Fruit fly (Drosophila melanogaster): Measurements from ENCODE around the gene CG14454.
"Not testable (repeated sequence)": the region's sequence is repeated elsewhere in the genome, so short reads cannot be mapped to it uniquely, and the experiment has no call there.

Gene CG14454

dm6 chr3L:22696930-22697329, 4.6 kb upstream of the CG14454 start, which contains the start of gene CG32453:
CG32453 (plus strand) TSS chr3L:22697230.
- not testable (repeated sequence) for TF ChIP-seq noc (tag; optimal IDR thresholded peaks at IDR 0.05)

- TF ChIP-seq noc (tag; optimal IDR thresholded peaks at IDR 0.05): no peak
Observed at dm6 chr3L:22695653-22696052, 3.3 kb upstream of the CG14454 start, which contains the start of gene CG14452. CG14452 (plus strand) TSS chr3L:22695953.

dm6 chr3L:22693712-22694111, 1.4 kb upstream of the CG14454 start, which contains the start of the genes CG12546 and CG14453:
CG12546 (minus strand) TSS chr3L:22693812.
CG14453 (plus strand) TSS chr3L:22694083.
- TF ChIP-seq noc (tag; optimal IDR thresholded peaks at IDR 0.05): no peak

- TF ChIP-seq noc (tag; optimal IDR thresholded peaks at IDR 0.05): no peak
Observed at dm6 chr3L:22686987-22687386, 5.3 kb downstream of the CG14454 start, which contains the start of the genes CG14455 and CG14456. CG14455 (minus strand) TSS chr3L:22687087. CG14456 (plus strand) TSS chr3L:22687222.

- no peak for TF ChIP-seq noc (tag; optimal IDR thresholded peaks at IDR 0.05)
Observed at dm6 chr3L:22680932-22681331, 11.4 kb downstream of the CG14454 start.

dm6 chr3L:22671699-22672276, 20.5 kb downstream of the CG14454 start:
- peak; percentile 25 for TF ChIP-seq noc (tag; optimal IDR thresholded peaks at IDR 0.05)

- no peak for TF ChIP-seq noc (tag; optimal IDR thresholded peaks at IDR 0.05)
Observed at dm6 chr3L:22670174-22670573, 22.2 kb downstream of the CG14454 start.

- TF ChIP-seq noc (tag; optimal IDR thresholded peaks at IDR 0.05): peak; percentile 15
Observed at dm6 chr3L:22669275-22670006, 22.9 kb downstream of the CG14454 start, which contains the start of gene Jhbp6. Jhbp6 (plus strand) TSS chr3L:22669956.

- no peak for TF ChIP-seq noc (tag; optimal IDR thresholded peaks at IDR 0.05)
Observed at dm6 chr3L:22665110-22665509, 27.2 kb downstream of the CG14454 start.

dm6 chr3L:22652425-22652824, 39.9 kb downstream of the CG14454 start, which contains the start of gene CG33772:
CG33772 (minus strand) TSS chr3L:22652525.
- no peak for TF ChIP-seq noc (tag; optimal IDR thresholded peaks at IDR 0.05)

dm6 chr3L:22649096-22649495, 43.2 kb downstream of the CG14454 start, which contains the start of gene CG33771:
CG33771 (plus strand) TSS chr3L:22649396.
- TF ChIP-seq noc (tag; optimal IDR thresholded peaks at IDR 0.05): no peak

- TF ChIP-seq noc (tag; optimal IDR thresholded peaks at IDR 0.05): no peak
Observed at dm6 chr3L:22648372-22648771, 44.0 kb downstream of the CG14454 start, which contains the start of gene CG33770. CG33770 (plus strand) TSS chr3L:22648672.

- TF ChIP-seq noc (tag; optimal IDR thresholded peaks at IDR 0.05): no peak
Observed at dm6 chr3L:22647627-22648026, 44.7 kb downstream of the CG14454 start, which contains the start of gene CG33769. CG33769 (plus strand) TSS chr3L:22647927.

- no peak for TF ChIP-seq noc (tag; optimal IDR thresholded peaks at IDR 0.05)
Observed at dm6 chr3L:22646863-22647262, 45.5 kb downstream of the CG14454 start, which contains the start of gene CG33768. CG33768 (plus strand) TSS chr3L:22647163.

- TF ChIP-seq noc (tag; optimal IDR thresholded peaks at IDR 0.05): no peak
Observed at dm6 chr3L:22646007-22646406, 46.3 kb downstream of the CG14454 start, which contains the start of gene CG33767. CG33767 (plus strand) TSS chr3L:22646307.

- TF ChIP-seq noc (tag; optimal IDR thresholded peaks at IDR 0.05): no peak
Observed at dm6 chr3L:22645327-22645726, 47.0 kb downstream of the CG14454 start, which contains the start of gene CG33766. CG33766 (plus strand) TSS chr3L:22645627.

All from whole organism, larva.